Fruit fly (Drosophila melanogaster) whole organism, embryonic: ENCODE data around the gene CG13603.

ENCODE experiments used
- Adf1 ChIP-seq: fragments of 200-800 bp; sonication (Bioruptor generic); IDR thresholded peaks from 2 replicates; pipeline ENCODE4 v1.3.6; 2022; ENCODE audit warnings: missing biosample characterization, missing genetic modification characterization
- CG10321 ChIP-seq: fragments of 200-800 bp; sonication (Bioruptor generic); IDR thresholded peaks from 2 replicates; pipeline ENCODE4 v1.3.6; 2022; ENCODE audit warnings: missing biosample characterization, missing genetic modification characterization
- CG10565 ChIP-seq: fragments of 200-800 bp; sonication (Bioruptor generic); optimal IDR thresholded peaks from 3 replicates; lab custom pipeline; 2016; ENCODE audit warnings: missing biosample characterization, mild to moderate bottlenecking, missing genetic modification characterization
- CG11247 ChIP-seq: fragments of 200-800 bp; sonication (Bioruptor generic); IDR thresholded peaks from 2 replicates; pipeline ENCODE4 v1.3.6; 2022; ENCODE audit warnings: missing biosample characterization, missing genetic modification characterization
- CG11696 ChIP-seq: fragments of 200-800 bp; sonication (Bioruptor generic); IDR thresholded peaks from 2 replicates; pipeline ENCODE4 v1.3.6; 2022; ENCODE audit warnings: missing biosample characterization, missing genetic modification characterization
- CG13287 ChIP-seq: fragments of 200-800 bp; sonication (Bioruptor generic); IDR thresholded peaks from 2 replicates; pipeline ENCODE4 v1.3.6; 2022; ENCODE audit warnings: missing biosample characterization, missing genetic modification characterization; ENCODE audit not compliant: partially characterized antibody
- CG15269 ChIP-seq: fragments of 200-800 bp; sonication (Bioruptor generic); optimal IDR thresholded peaks from 2 replicates; lab custom pipeline; 2018; ENCODE audit warnings: missing biosample characterization, mild to moderate bottlenecking, missing genetic modification characterization, moderate library complexity
- CG1603 ChIP-seq: fragments of 200-800 bp; sonication (Bioruptor generic); optimal IDR thresholded peaks from 2 replicates; lab custom pipeline; 2019; ENCODE audit warnings: missing biosample characterization, mild to moderate bottlenecking, missing genetic modification characterization, moderate library complexity
- CG2129 ChIP-seq: fragments of 200-800 bp; sonication (Bioruptor generic); IDR thresholded peaks from 2 replicates; pipeline ENCODE4 v1.3.6; 2022; ENCODE audit warnings: missing biosample characterization, missing genetic modification characterization; ENCODE audit not compliant: partially characterized antibody
- CG30403 ChIP-seq: fragments of 200-800 bp; sonication (Bioruptor generic); optimal IDR thresholded peaks from 3 replicates; lab custom pipeline; 2016; ENCODE audit warnings: missing biosample characterization, missing genetic modification characterization
- CG30431 ChIP-seq: fragments of 200-800 bp; sonication (Bioruptor generic); optimal IDR thresholded peaks from 2 replicates; lab custom pipeline; 2017; ENCODE audit warnings: missing biosample characterization, missing genetic modification characterization
- CG31365 ChIP-seq: fragments of 200-800 bp; sonication (Bioruptor generic); optimal IDR thresholded peaks from 2 replicates; lab custom pipeline; 2018; ENCODE audit warnings: missing biosample characterization, mild to moderate bottlenecking, missing genetic modification characterization
- CG4328 ChIP-seq: fragments of 200-800 bp; sonication (Bioruptor generic); optimal IDR thresholded peaks from 3 replicates; lab custom pipeline; 2017; ENCODE audit warnings: missing biosample characterization, missing genetic modification reagents, missing genetic modification characterization
- CG4820 ChIP-seq: fragments of 200-800 bp; sonication (Bioruptor generic); optimal IDR thresholded peaks from 3 replicates; lab custom pipeline; 2016; ENCODE audit warnings: missing biosample characterization, missing genetic modification characterization
- CG6854 ChIP-seq: fragments of 200-800 bp; sonication (Bioruptor generic); optimal IDR thresholded peaks from 3 replicates; lab custom pipeline; 2017; ENCODE audit warnings: missing biosample characterization, mild to moderate bottlenecking, missing genetic modification characterization
- CG7271 ChIP-seq: fragments of 200-800 bp; sonication (Bioruptor generic); optimal IDR thresholded peaks from 2 replicates; lab custom pipeline; 2018; ENCODE audit warnings: missing biosample characterization, mild to moderate bottlenecking, missing genetic modification characterization, moderate library complexity
- CG7928 ChIP-seq: fragments of 200-800 bp; sonication (Bioruptor generic); optimal IDR thresholded peaks from 2 replicates; lab custom pipeline; 2017; ENCODE audit warnings: missing biosample characterization, mild to moderate bottlenecking, missing genetic modification characterization
- CG9876 ChIP-seq: fragments of 200-800 bp; sonication (Bioruptor generic); optimal IDR thresholded peaks from 2 replicates; lab custom pipeline; 2016; ENCODE audit warnings: missing biosample characterization, missing genetic modification characterization
- Dll ChIP-seq: fragments of 200-800 bp; sonication (Bioruptor generic); IDR thresholded peaks from 4 replicates; pipeline ENCODE4 v1.3.6; 2022; ENCODE audit warnings: missing biosample characterization, missing genetic modification characterization; ENCODE audit not compliant: partially characterized antibody
- HLH3B ChIP-seq: fragments of 200-800 bp; sonication (Bioruptor generic); IDR thresholded peaks from 2 replicates; pipeline ENCODE4 v1.3.6; 2022; ENCODE audit warnings: missing biosample characterization, missing genetic modification characterization
- HmgD ChIP-seq: fragments of 200-800 bp; sonication (Bioruptor generic); optimal IDR thresholded peaks from 3 replicates; lab custom pipeline; 2016; ENCODE audit warnings: missing biosample characterization, missing genetic modification characterization
- Meics ChIP-seq: fragments of 200-800 bp; sonication (Bioruptor generic); optimal IDR thresholded peaks from 2 replicates; lab custom pipeline; 2017; ENCODE audit warnings: missing biosample characterization, mild to moderate bottlenecking, missing genetic modification characterization
- NC2α ChIP-seq: fragments of 200-800 bp; sonication (Bioruptor generic); optimal IDR thresholded peaks from 2 replicates; lab custom pipeline; 2016; ENCODE audit warnings: missing biosample characterization, missing genetic modification characterization
- Nf-YB ChIP-seq: fragments of 200-800 bp; sonication (Bioruptor generic); optimal IDR thresholded peaks from 3 replicates; lab custom pipeline; 2019; ENCODE audit warnings: missing biosample characterization, mild to moderate bottlenecking, missing genetic modification characterization, moderate library complexity
- Oli ChIP-seq: fragments of 200-800 bp; sonication (Bioruptor generic); optimal IDR thresholded peaks from 2 replicates; lab custom pipeline; 2018; ENCODE audit warnings: missing biosample characterization, mild to moderate bottlenecking, missing genetic modification characterization, moderate library complexity
- Side ChIP-seq: fragments of 200-800 bp; sonication (Bioruptor generic); optimal IDR thresholded peaks from 2 replicates; lab custom pipeline; 2016; ENCODE audit warnings: missing biosample characterization, missing genetic modification characterization
- Sox102F ChIP-seq: fragments of 200-800 bp; sonication (Bioruptor generic); optimal IDR thresholded peaks from 2 replicates; lab custom pipeline; 2018; ENCODE audit warnings: missing biosample characterization, mild to moderate bottlenecking, missing genetic modification characterization, moderate library complexity
- Ssrp ChIP-seq: fragments of 200-800 bp; sonication (Bioruptor generic); optimal IDR thresholded peaks from 2 replicates; lab custom pipeline; 2018; ENCODE audit warnings: missing biosample characterization, mild to moderate bottlenecking, missing genetic modification characterization, moderate library complexity
- Xbp1 ChIP-seq: fragments of 200-800 bp; sonication (Bioruptor generic); optimal IDR thresholded peaks from 3 replicates; lab custom pipeline; 2016; ENCODE audit warnings: missing biosample characterization, mild to moderate bottlenecking, missing genetic modification characterization
- bcd ChIP-seq: fragments of 200-800 bp; sonication (Bioruptor generic); optimal IDR thresholded peaks from 2 replicates; lab custom pipeline; 2017; ENCODE audit warnings: missing biosample characterization, mild to moderate bottlenecking, missing genetic modification characterization
- caup ChIP-seq: fragments of 200-800 bp; sonication (Bioruptor generic); optimal IDR thresholded peaks from 3 replicates; lab custom pipeline; 2017; ENCODE audit warnings: missing biosample characterization, mild to moderate bottlenecking, missing genetic modification characterization, moderate library complexity; ENCODE audit not compliant: severe bottlenecking
- chif ChIP-seq, 2 experiments: fragments of 200-800 bp; sonication (Bioruptor generic); optimal IDR thresholded peaks; 3 replicates each; lab custom pipeline; 2016; ENCODE audit warnings: missing biosample characterization in 2 of 2, missing genetic modification characterization in 2 of 2
- emc ChIP-seq: fragments of 200-800 bp; sonication (Bioruptor generic); optimal IDR thresholded peaks from 2 replicates; lab custom pipeline; 2016; ENCODE audit warnings: missing biosample characterization, missing genetic modification characterization
- esg ChIP-seq: fragments of 200-800 bp; sonication (Bioruptor generic); conservative IDR thresholded peaks from 2 replicates; pipeline ENCODE4 v1.3.6; 2022; ENCODE audit warnings: missing biosample characterization, missing genetic modification characterization
- eve ChIP-seq, 2 experiments: fragments of >200 bp; optimal IDR thresholded peaks; 2 replicates each; lab custom pipeline; 2017; ENCODE audit warnings: missing biosample characterization in 2 of 2, missing genetic modification characterization in 2 of 2
- fd96Cb ChIP-seq: fragments of 200-800 bp; sonication (Bioruptor generic); optimal IDR thresholded peaks from 2 replicates; lab custom pipeline; 2018; ENCODE audit warnings: missing biosample characterization, mild to moderate bottlenecking, missing genetic modification characterization, moderate library complexity
- gcm2 ChIP-seq: fragments of 200-800 bp; sonication (Bioruptor generic); optimal IDR thresholded peaks from 2 replicates; lab custom pipeline; 2016; ENCODE audit warnings: missing biosample characterization, missing genetic modification characterization
- gsb-n ChIP-seq: fragments of 200-800 bp; sonication (Bioruptor generic); optimal IDR thresholded peaks from 3 replicates; lab custom pipeline; 2018; ENCODE audit warnings: missing biosample characterization, mild to moderate bottlenecking, missing genetic modification characterization
- gt ChIP-seq: fragments of 200-800 bp; sonication (Bioruptor generic); IDR thresholded peaks from 2 replicates; pipeline ENCODE4 v1.3.6; 2022; ENCODE audit warnings: missing biosample characterization, missing genetic modification characterization
- hbn ChIP-seq: fragments of 200-800 bp; sonication (Bioruptor generic); IDR thresholded peaks from 2 replicates; pipeline ENCODE4 v1.3.6; 2022; ENCODE audit warnings: missing biosample characterization, missing genetic modification characterization; ENCODE audit not compliant: partially characterized antibody
- hth ChIP-seq: fragments of >200 bp; optimal IDR thresholded peaks from 2 replicates; lab custom pipeline; 2017; ENCODE audit warnings: inconsistent platforms
- jumu ChIP-seq: fragments of 200-800 bp; sonication (Bioruptor generic); optimal IDR thresholded peaks from 3 replicates; lab custom pipeline; 2016; ENCODE audit warnings: missing biosample characterization, missing genetic modification characterization
- mld ChIP-seq: fragments of 200-800 bp; sonication (Bioruptor generic); IDR thresholded peaks from 3 replicates; pipeline ENCODE4 v1.3.6; 2022; ENCODE audit warnings: missing biosample characterization, missing genetic modification characterization; ENCODE audit not compliant: partially characterized antibody
- pb ChIP-seq: fragments of 200-800 bp; sonication (Bioruptor generic); optimal IDR thresholded peaks from 3 replicates; lab custom pipeline; 2016; ENCODE audit warnings: missing biosample characterization, missing genetic modification characterization
- pho ChIP-seq: fragments of 200-800 bp; sonication (Bioruptor generic); optimal IDR thresholded peaks from 2 replicates; lab custom pipeline; 2016; ENCODE audit warnings: missing biosample characterization, missing genetic modification characterization
- prd ChIP-seq, 3 experiments: fragments of >200 bp in 2 of 3; fragments of 200-800 bp in 1 of 3; sonication (Bioruptor generic) in 1 of 3; optimal IDR thresholded peaks in 2 of 3; IDR thresholded peaks in 1 of 3; 2 replicates in 2 of 3; 3 replicates in 1 of 3; pipeline versions ENCODE4 v1.3.6 to Lab custom; 2017 to 2022; ENCODE audit warnings: missing biosample characterization in 1 of 3, missing genetic modification characterization in 1 of 3
- trem ChIP-seq: fragments of 200-800 bp; optimal IDR thresholded peaks from 3 replicates; lab custom pipeline; 2019; ENCODE audit warnings: missing biosample characterization, mild to moderate bottlenecking, missing genetic modification characterization, moderate library complexity
- wor ChIP-seq: fragments of 200-800 bp; sonication (Bioruptor generic); IDR thresholded peaks from 2 replicates; pipeline ENCODE4 v1.3.6; 2022; ENCODE audit warnings: missing biosample characterization, missing genetic modification characterization

CG13603 gene

DNA sequence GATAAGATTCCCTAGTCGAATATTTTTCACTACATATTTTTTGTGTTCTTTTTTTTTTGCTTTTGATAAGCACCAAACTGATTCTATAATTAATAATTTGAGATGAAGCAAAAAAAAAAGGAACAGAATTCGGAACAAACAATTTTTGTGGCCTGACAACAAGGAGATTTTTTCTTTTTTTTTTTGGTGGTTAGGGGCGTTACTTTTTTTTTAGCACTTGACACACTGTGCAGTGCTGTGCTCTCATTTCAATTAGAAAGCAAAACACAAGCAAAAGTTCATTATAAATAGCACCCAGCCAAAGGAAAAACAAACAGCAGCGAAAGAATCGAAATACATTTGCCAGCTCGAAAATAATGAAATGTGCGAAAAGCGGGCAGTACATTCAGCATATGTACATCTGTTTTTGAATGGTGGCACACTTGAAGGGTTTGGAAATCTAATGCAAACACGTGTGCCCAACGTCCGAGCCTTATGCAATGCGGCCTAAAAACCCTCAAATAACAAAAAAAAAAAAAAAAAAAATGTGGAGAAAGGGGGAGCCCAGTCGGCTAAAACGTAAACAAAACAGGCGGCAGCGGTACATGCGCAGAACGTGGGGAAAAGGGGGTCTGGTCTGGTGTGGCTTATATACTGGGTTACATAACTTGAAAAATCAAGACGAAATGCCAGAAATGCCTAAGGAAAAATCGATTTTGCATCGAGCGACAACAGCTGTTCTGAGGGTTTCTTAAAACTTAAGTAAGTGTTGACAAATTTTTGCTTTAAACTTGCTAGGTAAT lies 44.5 kb downstream of the CG13603 start (continued):
- TF ChIP-seq CG11247 (GFP tag; lab: Robert Waterston, UW) (peak; percentile 20; the same call in 1 of the 2 replicates), CG7928 (no peak), Ssrp (peak; percentile 16), CG10565 (GFP tag; lab: Kevin White, UChicago) (no peak), CG7271 (no peak), hbn (GFP tag; lab: Robert Waterston, UW) (no peak), caup (no peak), pho (GFP tag; lab: Kevin White, UChicago) (peak; percentile 24), gsb-n (no peak), esg (GFP tag; lab: Robert Waterston, UW) (peak; percentile 38), pb (no peak), CG15269 (tag; lab: Kevin White, UChicago) (peak; percentile 19), trem (no peak), prd (optimal IDR thresholded peaks at IDR 0.05; lab: Kevin White, UChicago) (no peak), prd (GFP tag; IDR thresholded peaks at IDR 0.05; lab: Robert Waterston, UW) (peak; percentile 75), Adf1 (GFP tag; lab: Robert Waterston, UW) (peak; percentile 26; the same call in 1 of the 2 replicates), HLH3B (GFP tag; lab: Robert Waterston, UW) (peak; percentile 62), eve (GFP tag; optimal IDR thresholded peaks at IDR 0.05; lab: Kevin White, UChicago) (peak in 1 of 2 experiments; percentile 39), CG2129 (GFP tag; lab: Robert Waterston, UW) (no peak), hth (lab: Kevin White, UChicago) (no peak), CG13287 (0 out of 2 replicates have a peak, but pooled peaks have one; percentile 7), bcd (peak; percentile 9), CG9876 (no peak), gt (GFP tag; lab: Robert Waterston, UW) (no peak), wor (peak; percentile 42; the same call in 1 of the 2 replicates), CG30431 (GFP tag; lab: Kevin White, UChicago) (no peak), NC2α (GFP tag; lab: Kevin White, UChicago) (no peak), fd96Cb (tag; lab: Kevin White, UChicago) (peak; percentile 8), HmgD (GFP tag; lab: Kevin White, UChicago) (no peak), Xbp1 (peak; percentile 43), CG4328 (GFP tag; lab: Kevin White, UChicago) (peak; percentile 30), jumu (GFP tag; lab: Kevin White, UChicago) (no peak), CG4820 (GFP tag; lab: Kevin White, UChicago) (peak; percentile 22), CG1603 (tag; lab: Kevin White, UChicago) (no peak), Sox102F (GFP tag; lab: Kevin White, UChicago) (peak; percentile 50), CG30403 (GFP tag; lab: Kevin White, UChicago) (peak; percentile 58), Nf-YB (GFP tag; lab: Kevin White, UChicago) (no peak), emc (GFP tag; lab: Kevin White, UChicago) (no peak), Side (GFP tag; lab: Kevin White, UChicago) (peak; percentile 13), CG31365 (tag; lab: Kevin White, UChicago) (no peak), Dll (GFP tag; lab: Robert Waterston, UW) (no peak), chif (GFP tag; optimal IDR thresholded peaks at IDR 0.05; lab: Kevin White, UChicago) (peak; percentile 15 to 45), CG6854 (GFP tag; lab: Kevin White, UChicago) (no peak), CG10321 (0 out of 2 replicates have a peak, but pooled peaks have one; percentile 28), Meics (peak; percentile 35), mld (no peak), CG11696 (no peak), Oli (tag; lab: Kevin White, UChicago) (no peak), gcm2 (GFP tag; lab: Kevin White, UChicago) (no peak)
